Fruit fly (Drosophila melanogaster) whole organism, embryonic: ENCODE data around the gene eIF3d1.

ENCODE experiments used
- Atf3 ChIP-seq: fragments of 200-800 bp; sonication (Bioruptor generic); optimal IDR thresholded peaks from 3 replicates; lab custom pipeline; 2016; ENCODE audit warnings: missing biosample characterization, missing genetic modification characterization
- Awh ChIP-seq: fragments of 200-800 bp; sonication (Bioruptor generic); IDR thresholded peaks from 2 replicates; pipeline ENCODE4, ENCODE4 v1.3.6; 2022; ENCODE audit warnings: missing biosample characterization, missing genetic modification characterization
- B-H2 ChIP-seq: fragments of 200-800 bp; sonication (Bioruptor generic); optimal IDR thresholded peaks from 2 replicates; lab custom pipeline; 2018; ENCODE audit warnings: missing biosample characterization, mild to moderate bottlenecking, missing genetic modification characterization
- Blimp-1 ChIP-seq: fragments of 200-800 bp; sonication (Bioruptor generic); optimal IDR thresholded peaks from 3 replicates; lab custom pipeline; 2018; ENCODE audit warnings: missing biosample characterization, missing genetic modification characterization, mild to moderate bottlenecking, moderate library complexity, missing genetic modification reagents
- CG1024 ChIP-seq: fragments of 200-800 bp; sonication (Bioruptor generic); IDR thresholded peaks from 2 replicates; pipeline ENCODE4 v1.3.6; 2022; ENCODE audit warnings: missing biosample characterization, missing genetic modification characterization
- CG10979 ChIP-seq: fragments of 200-800 bp; sonication (Bioruptor generic); optimal IDR thresholded peaks from 2 replicates; lab custom pipeline; 2018; ENCODE audit warnings: missing biosample characterization, mild to moderate bottlenecking, missing genetic modification characterization, moderate library complexity
- CG12219 ChIP-seq: fragments of 200-800 bp; sonication (Bioruptor generic); optimal IDR thresholded peaks from 3 replicates; lab custom pipeline; 2018; ENCODE audit warnings: missing biosample characterization, mild to moderate bottlenecking, missing genetic modification characterization
- CG12299 ChIP-seq: fragments of 200-800 bp; sonication (Bioruptor generic); optimal IDR thresholded peaks from 2 replicates; lab custom pipeline; 2018; ENCODE audit warnings: missing biosample characterization, mild to moderate bottlenecking, missing genetic modification characterization
- CG12391 ChIP-seq: fragments of 200-800 bp; sonication (Bioruptor generic); optimal IDR thresholded peaks from 3 replicates; lab custom pipeline; 2018; ENCODE audit warnings: missing biosample characterization, mild to moderate bottlenecking, missing genetic modification characterization, moderate library complexity
- CG14667 ChIP-seq: fragments of 200-800 bp; sonication (Bioruptor generic); IDR thresholded peaks from 2 replicates; pipeline ENCODE4 v1.3.6; 2022; ENCODE audit warnings: missing biosample characterization, missing genetic modification characterization
- CG14710 ChIP-seq: fragments of 200-800 bp; sonication (Bioruptor generic); optimal IDR thresholded peaks from 3 replicates; lab custom pipeline; 2019; ENCODE audit warnings: missing biosample characterization, mild to moderate bottlenecking, missing genetic modification characterization, moderate library complexity
- CG17802 ChIP-seq: fragments of 200-800 bp; sonication (Bioruptor generic); optimal IDR thresholded peaks from 2 replicates; lab custom pipeline; 2018; ENCODE audit warnings: missing biosample characterization, mild to moderate bottlenecking, missing genetic modification characterization, moderate library complexity
- CG3065 ChIP-seq: fragments of 200-800 bp; sonication (Bioruptor generic); optimal IDR thresholded peaks from 2 replicates; lab custom pipeline; 2016; ENCODE audit warnings: missing biosample characterization, missing genetic modification characterization
- CG32532 ChIP-seq: fragments of 200-800 bp; sonication (Bioruptor generic); IDR thresholded peaks from 2 replicates; pipeline ENCODE4 v1.3.6; 2022; ENCODE audit warnings: missing biosample characterization, missing genetic modification characterization
- CG3847 ChIP-seq: fragments of 200-800 bp; sonication (Bioruptor generic); IDR thresholded peaks from 2 replicates; pipeline ENCODE4 v1.3.6; 2022; ENCODE audit warnings: missing biosample characterization, missing genetic modification characterization
- CG6175 ChIP-seq: fragments of 200-800 bp; sonication (Bioruptor generic); IDR thresholded peaks from 3 replicates; pipeline ENCODE4 v1.3.6; 2022; ENCODE audit warnings: missing biosample characterization, missing genetic modification characterization
- CG6272 ChIP-seq: fragments of 200-800 bp; sonication (Bioruptor generic); IDR thresholded peaks from 2 replicates; pipeline ENCODE4 v1.3.6; 2022; ENCODE audit warnings: missing biosample characterization, missing genetic modification characterization
- CG6683 ChIP-seq: fragments of 200-800 bp; sonication (Bioruptor generic); optimal IDR thresholded peaks from 2 replicates; lab custom pipeline; 2017; ENCODE audit warnings: missing biosample characterization, mild to moderate bottlenecking, missing genetic modification characterization, missing genetic modification reagents
- CG6854 ChIP-seq: fragments of 200-800 bp; sonication (Bioruptor generic); optimal IDR thresholded peaks from 3 replicates; lab custom pipeline; 2017; ENCODE audit warnings: missing biosample characterization, mild to moderate bottlenecking, missing genetic modification characterization
- CG7357 ChIP-seq: fragments of 200-800 bp; sonication (Bioruptor generic); IDR thresholded peaks from 3 replicates; pipeline ENCODE4 v1.3.6; 2022; ENCODE audit warnings: missing biosample characterization, missing genetic modification characterization
- CHES-1-like ChIP-seq: fragments of 200-800 bp; sonication (Bioruptor generic); optimal IDR thresholded peaks from 2 replicates; lab custom pipeline; 2016; ENCODE audit warnings: missing biosample characterization, missing genetic modification characterization
- Ets97D ChIP-seq: fragments of 200-800 bp; sonication (Bioruptor generic); optimal IDR thresholded peaks from 3 replicates; lab custom pipeline; 2016; ENCODE audit warnings: missing biosample characterization, missing genetic modification characterization
- Fer1 ChIP-seq: fragments of 200-800 bp; sonication (Bioruptor generic); optimal IDR thresholded peaks from 2 replicates; lab custom pipeline; 2017; ENCODE audit warnings: missing biosample characterization, mild to moderate bottlenecking, missing genetic modification characterization
- HLH4C ChIP-seq: fragments of 200-800 bp; sonication (Bioruptor generic); IDR thresholded peaks from 3 replicates; pipeline ENCODE4 v1.3.6; 2022; ENCODE audit warnings: missing biosample characterization, missing genetic modification characterization; ENCODE audit not compliant: partially characterized antibody
- Hey ChIP-seq: fragments of 200-800 bp; sonication (Bioruptor generic); optimal IDR thresholded peaks from 3 replicates; lab custom pipeline; 2018; ENCODE audit warnings: missing biosample characterization, mild to moderate bottlenecking, missing genetic modification characterization
- HmgD ChIP-seq: fragments of 200-800 bp; sonication (Bioruptor generic); optimal IDR thresholded peaks from 3 replicates; lab custom pipeline; 2016; ENCODE audit warnings: missing biosample characterization, missing genetic modification characterization
- Kr ChIP-seq: fragments of 200-800 bp; sonication (Bioruptor generic); optimal IDR thresholded peaks from 2 replicates; lab custom pipeline; 2017; ENCODE audit warnings: missing biosample characterization, mild to moderate bottlenecking, missing genetic modification characterization
- Mad ChIP-seq: fragments of 200-800 bp; sonication (Bioruptor generic); optimal IDR thresholded peaks from 2 replicates; lab custom pipeline; 2016; ENCODE audit warnings: missing biosample characterization, missing genetic modification characterization
- Mes4 ChIP-seq: fragments of 200-800 bp; sonication (Bioruptor generic); optimal IDR thresholded peaks from 2 replicates; lab custom pipeline; 2016; ENCODE audit warnings: missing biosample characterization, missing genetic modification characterization
- NfI ChIP-seq: fragments of 200-800 bp; sonication (Bioruptor generic); optimal IDR thresholded peaks from 3 replicates; lab custom pipeline; 2018; ENCODE audit warnings: missing biosample characterization, mild to moderate bottlenecking, missing genetic modification characterization, moderate library complexity
- Stat92E ChIP-seq, 3 experiments: fragments of >200 bp in 2 of 3; fragments of 200-800 bp in 1 of 3; sonication (Bioruptor generic) in 1 of 3; optimal IDR thresholded peaks; 2 replicates each; lab custom pipeline; 2017 to 2019; ENCODE audit warnings: missing biosample characterization in 3 of 3, missing genetic modification characterization in 3 of 3, mild to moderate bottlenecking in 1 of 3, moderate library complexity in 1 of 3
- Trl ChIP-seq, 3 experiments: fragments of >200 bp in 2 of 3; fragments of 200-800 bp in 1 of 3; sonication (Bioruptor generic) in 1 of 3; optimal IDR thresholded peaks; 2 replicates in 1 of 3; 3 replicates in 2 of 3; lab custom pipeline; 2016 to 2017; ENCODE audit warnings: missing biosample characterization in 1 of 3, missing genetic modification characterization in 1 of 3
- aop ChIP-seq: fragments of 200-800 bp; sonication (Bioruptor generic); IDR thresholded peaks from 2 replicates; pipeline ENCODE4 v1.3.6; 2022; ENCODE audit warnings: missing biosample characterization, missing genetic modification characterization
- bowl ChIP-seq: fragments of 200-800 bp; sonication (Bioruptor generic); IDR thresholded peaks from 2 replicates; pipeline ENCODE4 v1.3.6; 2022; ENCODE audit warnings: missing biosample characterization, missing genetic modification characterization
- dati ChIP-seq: fragments of 200-800 bp; sonication (Bioruptor generic); IDR thresholded peaks from 2 replicates; pipeline ENCODE4 v1.3.6; 2022; ENCODE audit warnings: missing biosample characterization, missing genetic modification characterization
- dimm ChIP-seq: fragments of 200-800 bp; sonication (Bioruptor generic); IDR thresholded peaks from 2 replicates; pipeline ENCODE4 v1.3.6; 2022; ENCODE audit warnings: missing biosample characterization, missing genetic modification characterization
- ems ChIP-seq: fragments of 200-800 bp; sonication (Bioruptor generic); optimal IDR thresholded peaks from 3 replicates; lab custom pipeline; 2016; ENCODE audit warnings: missing biosample characterization, missing genetic modification characterization
- ftz-f1 ChIP-seq: fragments of 200-800 bp; sonication (Bioruptor generic); optimal IDR thresholded peaks from 2 replicates; lab custom pipeline; 2016; ENCODE audit warnings: missing biosample characterization, missing genetic modification characterization
- gsb-n ChIP-seq: fragments of 200-800 bp; sonication (Bioruptor generic); optimal IDR thresholded peaks from 3 replicates; lab custom pipeline; 2018; ENCODE audit warnings: missing biosample characterization, mild to moderate bottlenecking, missing genetic modification characterization
- hkb ChIP-seq, 2 experiments: fragments of 200-800 bp in 1 of 2; fragments of >200 bp in 1 of 2; sonication (Bioruptor generic) in 1 of 2; IDR thresholded peaks in 1 of 2; optimal IDR thresholded peaks in 1 of 2; 2 replicates each; pipeline versions ENCODE4 v1.3.6 to Lab custom; 2017 to 2022; ENCODE audit warnings: missing biosample characterization in 1 of 2, missing genetic modification characterization in 1 of 2
- jumu ChIP-seq: fragments of 200-800 bp; sonication (Bioruptor generic); optimal IDR thresholded peaks from 3 replicates; lab custom pipeline; 2016; ENCODE audit warnings: missing biosample characterization, missing genetic modification characterization
- lmd ChIP-seq: fragments of 200-800 bp; sonication (Bioruptor generic); IDR thresholded peaks from 2 replicates; pipeline ENCODE4 v1.3.6; 2022; ENCODE audit warnings: missing biosample characterization, missing genetic modification characterization
- ranshi ChIP-seq: fragments of 200-800 bp; sonication (Bioruptor generic); IDR thresholded peaks from 2 replicates; pipeline ENCODE4 v1.3.6; 2022; ENCODE audit warnings: missing biosample characterization, missing genetic modification characterization
- ro ChIP-seq: fragments of 200-800 bp; sonication (Bioruptor generic); IDR thresholded peaks from 2 replicates; pipeline ENCODE4 v1.3.6; 2022; ENCODE audit warnings: missing biosample characterization, missing genetic modification characterization
- row ChIP-seq: fragments of 200-800 bp; sonication (Bioruptor generic); IDR thresholded peaks from 3 replicates; pipeline ENCODE4 v1.3.6; 2022; ENCODE audit warnings: missing biosample characterization, missing genetic modification characterization
- sens-2 ChIP-seq: fragments of 200-800 bp; sonication (Bioruptor generic); IDR thresholded peaks from 2 replicates; pipeline ENCODE4 v1.3.6; 2022; ENCODE audit warnings: missing biosample characterization, missing genetic modification characterization
- so ChIP-seq: fragments of 200-800 bp; sonication (Bioruptor generic); IDR thresholded peaks from 3 replicates; pipeline ENCODE4 v1.3.6; 2022; ENCODE audit warnings: missing biosample characterization, missing genetic modification characterization
- tna ChIP-seq: fragments of 200-800 bp; sonication (Bioruptor generic); IDR thresholded peaks from 2 replicates; pipeline ENCODE4 v1.3.6; 2022; ENCODE audit warnings: missing biosample characterization, missing genetic modification characterization; ENCODE audit not compliant: partially characterized antibody
- tx ChIP-seq: fragments of 200-800 bp; sonication (Bioruptor generic); optimal IDR thresholded peaks from 2 replicates; lab custom pipeline; 2016; ENCODE audit warnings: missing biosample characterization, missing genetic modification characterization
- zfh1 ChIP-seq: fragments of 200-800 bp; sonication (Bioruptor generic); IDR thresholded peaks from 3 replicates; pipeline ENCODE4 v1.3.6; 2022; ENCODE audit warnings: missing biosample characterization, missing genetic modification characterization

The eIF3d1 gene

DNA sequence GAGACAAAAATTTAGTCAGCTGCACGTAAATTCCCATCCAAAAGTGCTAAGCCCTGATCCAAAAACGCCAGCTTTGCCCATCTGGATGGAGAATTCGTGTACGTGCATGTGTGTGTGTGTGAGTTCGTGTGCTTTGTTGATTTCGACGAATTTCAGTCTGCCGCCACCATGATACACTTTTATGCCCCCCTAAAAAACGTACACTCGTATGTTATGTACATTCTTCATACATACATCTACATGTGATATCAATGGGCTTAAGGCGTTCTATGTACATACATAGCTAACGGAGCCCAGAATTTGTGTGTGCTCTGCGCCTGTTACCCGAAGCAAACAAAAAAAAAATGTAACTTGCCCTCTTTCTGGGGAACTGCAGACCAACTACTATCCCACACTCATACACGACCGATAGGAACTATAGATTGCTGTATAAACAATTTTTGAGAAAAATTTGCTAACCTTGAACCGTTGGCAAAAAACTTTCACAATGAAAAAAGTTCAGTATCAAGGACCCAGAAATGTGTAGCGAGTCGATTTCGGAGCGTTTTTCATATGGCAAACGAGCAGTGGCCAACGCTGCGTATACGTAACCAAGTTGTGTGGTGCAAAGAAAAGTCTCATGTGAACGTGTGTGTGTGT is 46.0 kb downstream of the eIF3d1 start (continued):
- TF ChIP-seq Stat92E (GFP tag; optimal IDR thresholded peaks at IDR 0.05; lab: Kevin White, UChicago) (no peak), gsb-n (no peak), Awh (GFP tag; lab: Robert Waterston, UW) (no peak), aop (GFP tag; lab: Robert Waterston, UW) (no peak), CG6175 (GFP tag; lab: Robert Waterston, UW) (no peak), CG1024 (GFP tag; lab: Robert Waterston, UW) (no peak), CG14710 (tag; lab: Kevin White, UChicago) (no peak), Fer1 (peak; percentile 60), Ets97D (GFP tag; lab: Kevin White, UChicago) (no peak), ro (GFP tag; lab: Robert Waterston, UW) (no peak), CG6272 (GFP tag; lab: Robert Waterston, UW) (no peak), HmgD (GFP tag; lab: Kevin White, UChicago) (no peak), CG17802 (tag; lab: Kevin White, UChicago) (no peak), Trl (optimal IDR thresholded peaks at IDR 0.05; lab: Kevin White, UChicago) (peak in 1 of 2 experiments; percentile 1), Trl (GFP tag; optimal IDR thresholded peaks at IDR 0.05; lab: Kevin White, UChicago) (no peak), CG12219 (no peak), Hey (peak; percentile 41), hkb (optimal IDR thresholded peaks at IDR 0.05; lab: Kevin White, UChicago) (no peak), hkb (GFP tag; IDR thresholded peaks at IDR 0.05; lab: Robert Waterston, UW) (no peak), ranshi (no peak), Mes4 (GFP tag; lab: Kevin White, UChicago) (no peak), sens-2 (no peak), NfI (GFP tag; lab: Kevin White, UChicago) (no peak), dati (GFP tag; lab: Robert Waterston, UW) (no peak), Mad (no peak), jumu (no peak), CHES-1-like (GFP tag; lab: Kevin White, UChicago) (no peak), row (GFP tag; lab: Robert Waterston, UW) (no peak), CG3847 (GFP tag; lab: Robert Waterston, UW) (no peak), so (0 out of 3 replicates have a peak, but pooled peaks have one; percentile 9), dimm (GFP tag; lab: Robert Waterston, UW) (no peak), CG14667 (GFP tag; lab: Robert Waterston, UW) (no peak), Blimp-1 (GFP tag; lab: Kevin White, UChicago) (peak; percentile 11), ems (GFP tag; lab: Kevin White, UChicago) (no peak), tna (GFP tag; lab: Robert Waterston, UW) (no peak), lmd (no peak), HLH4C (GFP tag; lab: Robert Waterston, UW) (no peak), B-H2 (GFP tag; lab: Kevin White, UChicago) (peak; percentile 66), CG6854 (GFP tag; lab: Kevin White, UChicago) (no peak), Kr (GFP tag; lab: Kevin White, UChicago) (no peak), CG12391 (tag; lab: Kevin White, UChicago) (no peak), CG32532 (GFP tag; lab: Robert Waterston, UW) (no peak), CG10979 (no peak), CG7357 (GFP tag; lab: Robert Waterston, UW) (no peak), CG3065 (GFP tag; lab: Kevin White, UChicago) (no peak), CG12299 (tag; lab: Kevin White, UChicago) (peak; percentile 30), bowl (GFP tag; lab: Robert Waterston, UW) (no peak), ftz-f1 (GFP tag; lab: Kevin White, UChicago) (peak; percentile 71), tx (GFP tag; lab: Kevin White, UChicago) (no peak), zfh1 (no peak), CG6683 (GFP tag; lab: Kevin White, UChicago) (no peak), Atf3 (GFP tag; lab: Kevin White, UChicago) (no peak)
